Fruit fly (Drosophila melanogaster) whole organism, adult: Measurements from ENCODE around the gene CG7320.

Source experiments
- CG11617 ChIP-seq: fragments of 200-800 bp; sonication (Bioruptor generic); optimal IDR thresholded peaks from 2 replicates; lab custom pipeline; 2017; ENCODE audit warnings: mild to moderate bottlenecking, missing biosample characterization, missing genetic modification reagents, missing genetic modification characterization
- CG7045 ChIP-seq: fragments of 200-800 bp; sonication (Bioruptor generic); optimal IDR thresholded peaks from 2 replicates; lab custom pipeline; 2017; ENCODE audit warnings: missing biosample characterization, mild to moderate bottlenecking, missing genetic modification characterization
- Clk ChIP-seq: fragments of 200-800 bp; sonication (Bioruptor generic); optimal IDR thresholded peaks from 2 replicates; lab custom pipeline; 2017; ENCODE audit warnings: missing biosample characterization, missing genetic modification characterization
- Hr96 ChIP-seq: fragments of 200-800 bp; sonication (Bioruptor generic); optimal IDR thresholded peaks from 2 replicates; lab custom pipeline; 2016; ENCODE audit warnings: missing biosample characterization, missing genetic modification characterization
- cic ChIP-seq: fragments of 200-800 bp; sonication (Bioruptor generic); optimal IDR thresholded peaks from 2 replicates; lab custom pipeline; 2017; ENCODE audit warnings: missing biosample characterization, mild to moderate bottlenecking, missing genetic modification characterization, moderate library complexity
- kay ChIP-seq: fragments of 200-800 bp; sonication (Bioruptor generic); peaks from one replicate; lab custom pipeline; 2016; ENCODE audit warnings: missing biosample characterization, missing genetic modification characterization, borderline replicate concordance
- tj ChIP-seq: fragments of 200-800 bp; sonication (Bioruptor generic); optimal IDR thresholded peaks from 3 replicates; lab custom pipeline; 2017; ENCODE audit warnings: missing biosample characterization, mild to moderate bottlenecking, missing genetic modification characterization, moderate library complexity

DNA sequence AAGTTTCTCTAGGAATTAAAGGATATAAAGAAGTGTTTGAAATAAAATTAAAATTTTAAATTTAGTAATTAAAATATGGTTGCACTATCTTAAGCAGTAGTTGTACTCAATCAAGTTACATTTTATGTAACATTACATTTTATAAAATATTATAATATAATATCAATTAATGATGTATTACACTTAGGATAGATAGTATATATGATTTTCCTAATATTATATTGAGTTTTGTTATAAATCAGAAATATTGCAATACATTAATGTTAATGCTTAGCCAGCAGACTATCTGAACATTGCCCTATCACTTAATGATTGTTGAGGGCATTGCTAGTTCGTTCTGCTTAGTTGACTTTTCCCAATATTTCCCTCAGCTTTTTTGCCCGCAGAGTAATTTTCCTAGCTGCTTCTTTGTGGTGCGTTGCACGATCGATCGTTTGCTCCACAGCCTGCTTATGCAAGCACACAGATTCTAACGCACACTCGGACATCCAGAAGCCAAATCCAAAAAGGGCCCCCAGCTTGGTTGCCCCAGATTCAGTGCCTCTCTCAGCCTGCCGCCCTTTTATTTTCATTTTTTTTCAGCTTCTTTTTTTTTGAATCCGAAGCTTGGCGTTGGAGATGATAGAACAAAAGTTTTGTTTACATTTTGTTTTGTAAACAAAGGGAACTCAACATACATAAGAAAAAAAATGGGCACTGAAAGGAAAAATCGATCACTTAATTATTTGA lies 25.6 kb downstream of the CG7320 start:
- no peak for TF ChIP-seq CG7045 (GFP tag; lab: Kevin White, UChicago)
- TF ChIP-seq Clk (GFP tag; lab: Kevin White, UChicago): no peak
- no peak for TF ChIP-seq CG11617 (GFP tag; lab: Kevin White, UChicago)
- no peak for TF ChIP-seq cic (GFP tag; lab: Kevin White, UChicago)
- no peak for TF ChIP-seq kay (GFP tag; lab: Kevin White, UChicago)
- no peak for TF ChIP-seq Hr96
- TF ChIP-seq tj (GFP tag; lab: Kevin White, UChicago): no peak
